Worm (Caenorhabditis elegans): Measurements from ENCODE around the gene F22B5.6.

- no peak for TF ChIP-seq npax-4 (tag; optimal IDR thresholded peaks at IDR 0.05)
- TF ChIP-seq ceh-14 (tag; optimal IDR thresholded peaks at IDR 0.05) = no peak
- no peak for TF ChIP-seq K02D7.2 (tag; optimal IDR thresholded peaks at IDR 0.05)
- TF ChIP-seq pax-1 (tag; optimal IDR thresholded peaks at IDR 0.05) = no peak
- no peak for TF ChIP-seq dmd-4 (tag; optimal IDR thresholded peaks at IDR 0.05; ENCODE audit: borderline replicate concordance)
- no peak for TF ChIP-seq hlh-30 (tag; optimal IDR thresholded peaks at IDR 0.05; ENCODE audit: insufficient read depth)
- no peak for TF ChIP-seq eyg-1 (tag; optimal IDR thresholded peaks at IDR 0.05)
- TF ChIP-seq nfya-1 (tag; optimal IDR thresholded peaks at IDR 0.05) = no peak
- TF ChIP-seq unc-55 (GFP tag; optimal IDR thresholded peaks at IDR 0.05) = no peak
- TF ChIP-seq ets-4 (tag; optimal IDR thresholded peaks at IDR 0.05) = no peak
- TF ChIP-seq unc-42 (tag; optimal IDR thresholded peaks at IDR 0.05) = no peak
- no peak for TF ChIP-seq sox-2 (GFP tag; IDR thresholded peaks at IDR 0.05)
- TF ChIP-seq nhr-11 (tag; optimal IDR thresholded peaks at IDR 0.05) = no peak
Observed at ce11 chrII:8504074-8504724, 48.2 kb upstream of the F22B5.6 start.
